Worm (Caenorhabditis elegans): ENCODE results near the gene nhr-34.
A peak's percentile ranks its signal among the peaks of the same experiment; 100 is the strongest.

nhr-34 gene

ce11 chrIV:9716490-9716889, 41.0 kb upstream of the nhr-34 start:
- TF ChIP-seq nhr-80 (tag; optimal IDR thresholded peaks at IDR 0.05) (peak; percentile 72), mcd-1 (GFP tag; IDR thresholded peaks at IDR 0.05) (no peak)

ce11 chrIV:9714264-9714663, 38.8 kb upstream of the nhr-34 start:
- TF ChIP-seq rec-8 (tag; optimal IDR thresholded peaks at IDR 0.05), result no peak
- TF ChIP-seq hrde-1 (tag; optimal IDR thresholded peaks at IDR 0.05; ENCODE audit: borderline replicate concordance), result no peak
- TF ChIP-seq chd-7 (tag; optimal IDR thresholded peaks at IDR 0.05), result no peak

DNA sequence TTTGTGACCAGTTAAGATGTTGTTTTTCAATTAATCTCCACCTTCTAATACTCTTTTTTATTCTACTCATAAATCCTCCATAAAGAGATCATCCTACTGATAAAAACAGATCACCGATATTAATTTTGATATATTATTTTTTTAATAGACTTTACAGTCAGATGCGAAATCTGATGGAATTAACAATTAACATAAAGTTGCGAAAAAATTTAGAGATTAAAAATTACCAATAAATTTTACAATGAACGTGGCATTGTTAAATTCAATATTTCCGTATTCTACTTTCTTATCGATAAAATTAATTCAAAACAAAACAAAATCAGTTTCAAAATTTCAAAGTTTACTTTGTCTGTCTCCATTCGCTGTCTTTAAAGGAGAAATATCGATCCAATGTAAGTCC, 37.3 kb upstream of the nhr-34 start, which contains the start of gene K01H12.4:
Gene K01H12.4 (plus strand): TSS at position 301 of the 400 bp plus-strand sequence.
- TF ChIP-seq nhr-179 (tag; optimal IDR thresholded peaks at IDR 0.05) (no peak), K11D2.4 (GFP tag; IDR thresholded peaks at IDR 0.05) (no peak), nhr-120 (GFP tag; IDR thresholded peaks at IDR 0.05) (no peak), Y95B8A.8 (GFP tag; IDR thresholded peaks at IDR 0.05) (no peak), madf-3 (GFP tag; IDR thresholded peaks at IDR 0.05) (no peak), F57A8.1 (GFP tag; optimal IDR thresholded peaks at IDR 0.05) (no peak), attf-5 (GFP tag; optimal IDR thresholded peaks at IDR 0.05) (no peak), rpc-1 (optimal IDR thresholded peaks at IDR 0.05) (no peak), rpc-1 (tag; optimal IDR thresholded peaks at IDR 0.05) (no peak), aptf-3 (GFP tag; IDR thresholded peaks at IDR 0.05) (no peak), ztf-26 (tag; optimal IDR thresholded peaks at IDR 0.05) (no peak)

- no peak for TF ChIP-seq lsy-27 (tag; optimal IDR thresholded peaks at IDR 0.05; ENCODE audit: borderline replicate concordance, insufficient read depth)
Observed at ce11 chrIV:9709887-9710286, 34.4 kb upstream of the nhr-34 start, which contains the start of gene nhr-38. TSS of gene nhr-38 (plus strand) at chrIV:9710187.

DNA sequence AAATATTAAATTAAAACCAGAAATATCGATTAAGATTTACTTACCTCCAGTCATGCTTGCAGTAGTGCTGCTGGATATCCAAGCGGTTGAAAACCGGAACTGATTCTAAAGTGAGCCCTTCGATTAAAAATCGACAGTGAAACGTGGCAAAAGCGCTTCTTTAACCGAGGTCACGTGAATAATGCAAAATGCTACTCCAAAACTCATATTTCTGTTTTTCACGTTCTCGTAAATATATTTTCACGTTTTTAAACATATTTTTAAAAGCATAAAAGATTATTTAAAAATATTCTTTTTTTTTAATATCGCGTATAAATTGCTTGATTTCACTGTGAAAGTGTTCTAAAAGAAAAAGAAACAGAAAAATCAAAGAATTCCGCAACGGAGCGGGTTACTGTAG, 33.7 kb upstream of the nhr-34 start, which contains the start of gene ant-1.3:
Gene ant-1.3 (minus strand): TSS at position 101 of the 400 bp plus-strand sequence.
- no peak for TF ChIP-seq zim-3 (tag; optimal IDR thresholded peaks at IDR 0.05)

DNA sequence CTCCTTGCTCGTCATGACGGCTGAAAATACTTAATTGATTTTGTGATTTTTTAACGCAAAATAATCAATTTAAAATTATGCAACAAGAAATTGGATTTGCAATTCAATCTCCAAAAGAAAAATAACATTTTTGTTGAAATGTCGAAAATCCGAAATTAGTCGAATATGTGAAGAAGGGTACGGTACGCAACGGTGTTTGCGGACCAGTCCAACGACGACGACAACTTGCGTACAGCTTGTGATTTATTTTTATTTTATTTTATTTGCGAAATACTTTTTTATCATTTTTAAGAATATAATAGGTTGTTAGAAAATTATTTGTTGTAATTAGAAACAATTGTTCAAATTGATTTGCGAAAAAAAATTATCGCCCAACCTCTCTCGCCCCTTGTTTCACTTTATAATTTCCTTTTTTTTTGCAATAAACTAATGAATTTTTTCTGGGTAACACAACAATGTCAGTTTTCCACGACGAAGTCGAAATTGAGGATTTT, 31.3 kb upstream of the nhr-34 start, which contains the start of the genes dcaf-1 and dph-3:
Gene dcaf-1 (minus strand): TSS at position 20 of the 494 bp plus-strand sequence.
Gene dph-3 (plus strand): TSS at position 444 of the 494 bp plus-strand sequence.
- TF ChIP-seq F22D6.2 (tag; optimal IDR thresholded peaks at IDR 0.05) (no peak), lsl-1 (GFP tag; optimal IDR thresholded peaks at IDR 0.05) (peak; percentile 73)

ce11 chrIV:9699062-9699461, 23.6 kb upstream of the nhr-34 start:
- TF ChIP-seq lsy-27 (tag; optimal IDR thresholded peaks at IDR 0.05; ENCODE audit: borderline replicate concordance, insufficient read depth) (no peak), F52B5.7 (tag; optimal IDR thresholded peaks at IDR 0.05) (no peak), pbrm-1 (GFP tag; IDR thresholded peaks at IDR 0.05) (no peak), ceh-27 (GFP tag; optimal IDR thresholded peaks at IDR 0.05) (no peak), nhr-80 (tag; optimal IDR thresholded peaks at IDR 0.05) (peak; percentile 62), ceh-79 (tag; optimal IDR thresholded peaks at IDR 0.05) (no peak), gei-17 (GFP tag; optimal IDR thresholded peaks at IDR 0.05) (no peak), K12H6.12 (tag; optimal IDR thresholded peaks at IDR 0.05) (no peak), ZK185.1 (tag; optimal IDR thresholded peaks at IDR 0.05; ENCODE audit: poor library complexity, severe bottlenecking) (no peak)

Data from whole organism, young adult.